Fruit fly (Drosophila melanogaster) whole organism, embryonic: ENCODE measurements around the gene CG13894.

Experiments
- Bdp1 ChIP-seq: fragments of 200-800 bp; sonication (Bioruptor generic); optimal IDR thresholded peaks from 3 replicates; lab custom pipeline; 2016; ENCODE audit warnings: missing biosample characterization, missing genetic modification characterization
- CG10366 ChIP-seq: fragments of 200-800 bp; sonication (Bioruptor generic); IDR thresholded peaks from 2 replicates; pipeline ENCODE4 v1.3.6; 2022; ENCODE audit warnings: missing biosample characterization, missing genetic modification characterization
- CG10462 ChIP-seq: fragments of 200-800 bp; sonication (Bioruptor generic); optimal IDR thresholded peaks from 2 replicates; lab custom pipeline; 2016; ENCODE audit warnings: missing biosample characterization, missing genetic modification characterization
- CG31441 ChIP-seq: fragments of 200-800 bp; sonication (Bioruptor generic); IDR thresholded peaks from 2 replicates; pipeline ENCODE4 v1.3.6; 2022; ENCODE audit warnings: missing biosample characterization, missing genetic modification characterization
- CG4707 ChIP-seq: fragments of 200-800 bp; sonication (Bioruptor generic); optimal IDR thresholded peaks from 2 replicates; lab custom pipeline; 2018; ENCODE audit warnings: missing biosample characterization, mild to moderate bottlenecking, missing genetic modification characterization, moderate library complexity
- CG4820 ChIP-seq: fragments of 200-800 bp; sonication (Bioruptor generic); optimal IDR thresholded peaks from 3 replicates; lab custom pipeline; 2016; ENCODE audit warnings: missing biosample characterization, missing genetic modification characterization
- chm ChIP-seq: fragments of 200-800 bp; sonication (Bioruptor generic); IDR thresholded peaks from 2 replicates; pipeline ENCODE4 v1.3.6; 2022; ENCODE audit warnings: missing biosample characterization, missing genetic modification characterization

DNA sequence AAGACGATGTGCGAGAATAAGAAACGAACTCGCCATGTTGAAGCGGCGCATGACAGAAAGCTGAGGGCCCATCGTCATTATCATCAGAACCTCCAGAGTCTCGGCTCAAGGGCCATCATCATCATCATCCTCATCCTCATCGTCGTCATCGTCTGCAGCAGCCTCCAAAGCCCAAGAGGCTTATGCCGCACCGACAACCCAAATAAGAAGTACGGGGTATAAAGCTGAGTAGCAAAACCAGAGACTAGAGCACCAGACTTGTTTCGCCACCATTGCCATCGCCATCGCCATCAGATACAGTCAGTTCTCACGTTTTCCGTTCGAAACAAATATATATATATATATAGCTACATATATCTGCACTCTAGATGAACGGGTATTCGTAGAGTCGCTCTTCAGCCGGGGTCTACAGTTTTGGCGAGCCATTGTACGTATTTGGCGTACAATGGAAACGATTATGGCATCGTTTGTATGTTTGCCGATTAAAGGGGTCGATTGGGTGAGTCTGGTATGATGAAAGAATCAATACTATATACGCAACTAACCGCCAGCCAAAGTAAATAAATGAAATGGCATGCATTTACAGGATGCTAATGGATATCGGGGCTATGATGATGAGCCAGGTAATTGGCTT is 4.3 kb upstream of the CG13894 start:
- no peak for TF ChIP-seq CG4820 (GFP tag; lab: Kevin White, UChicago)
- TF ChIP-seq CG4707 (GFP tag; lab: Kevin White, UChicago): no peak
- TF ChIP-seq chm: no peak
- TF ChIP-seq CG10366 (GFP tag; lab: Robert Waterston, UW): no peak
- no peak for TF ChIP-seq Bdp1 (GFP tag; lab: Kevin White, UChicago)
- no peak for TF ChIP-seq CG31441 (GFP tag; lab: Robert Waterston, UW)
- TF ChIP-seq CG10462 (GFP tag; lab: Kevin White, UChicago): no peak
